Fruit fly (Drosophila melanogaster): ENCODE results near the gene Lar.

Gene Lar

dm6 chr2L:19572496-19573317, 13.7 kb upstream of the Lar start (continued):
- TF ChIP-seq CG4730 (GFP tag; IDR thresholded peaks at IDR 0.05) (0 out of 2 replicates have a peak, but pooled peaks have one; percentile 12), CG7372 (GFP tag; IDR thresholded peaks at IDR 0.05) (0 out of 2 replicates have a peak, but pooled peaks have one; percentile 6), kah (GFP tag; optimal IDR thresholded peaks at IDR 0.05) (no peak), Dfd (GFP tag; optimal IDR thresholded peaks at IDR 0.05) (no peak), zfh2 (GFP tag; optimal IDR thresholded peaks at IDR 0.05) (peak; percentile 52), CG33557 (GFP tag; optimal IDR thresholded peaks at IDR 0.05) (peak; percentile 27), TFAM (GFP tag; optimal IDR thresholded peaks at IDR 0.05) (no peak), maf-S (GFP tag; optimal IDR thresholded peaks at IDR 0.05) (peak; percentile 17), NC2α (GFP tag; optimal IDR thresholded peaks at IDR 0.05) (no peak), CG14667 (GFP tag; IDR thresholded peaks at IDR 0.05) (peak; percentile 43; the same call in 1 of the 2 replicates), Lhr (GFP tag; optimal IDR thresholded peaks at IDR 0.05) (no peak), CG12391 (tag; optimal IDR thresholded peaks at IDR 0.05) (peak; percentile 70), da (GFP tag; optimal IDR thresholded peaks at IDR 0.05) (no peak), CG15269 (tag; optimal IDR thresholded peaks at IDR 0.05) (peak; percentile 75), CG18619 (GFP tag; optimal IDR thresholded peaks at IDR 0.05) (peak; percentile 52), ham (GFP tag; IDR thresholded peaks at IDR 0.05) (no peak), Stat92E (GFP tag; optimal IDR thresholded peaks at IDR 0.05) (no peak), Oli (tag; optimal IDR thresholded peaks at IDR 0.05) (peak; percentile 63), CG13624 (GFP tag; optimal IDR thresholded peaks at IDR 0.05) (no peak), fd64A (GFP tag; optimal IDR thresholded peaks at IDR 0.05) (no peak), CG13894 (tag; optimal IDR thresholded peaks at IDR 0.05) (peak; percentile 79), CG7786 (GFP tag; optimal IDR thresholded peaks at IDR 0.05) (peak; percentile 54), sisA (GFP tag; IDR thresholded peaks at IDR 0.05) (peak; percentile 65), Xrp1 (GFP tag; IDR thresholded peaks at IDR 0.05) (peak; percentile 67; the same call in 1 of the 2 replicates), Doc2 (GFP tag; IDR thresholded peaks at IDR 0.05) (no peak), Mad (GFP tag; optimal IDR thresholded peaks at IDR 0.05) (peak; percentile 38), MBD-R2 (GFP tag; IDR thresholded peaks at IDR 0.05) (peak; percentile 46; the same call in 1 of the 2 replicates), CG8089 (GFP tag; optimal IDR thresholded peaks at IDR 0.05) (no peak), CG10565 (GFP tag; optimal IDR thresholded peaks at IDR 0.05) (no peak), luna (GFP tag; optimal IDR thresholded peaks at IDR 0.05) (no peak), ewg (GFP tag; optimal IDR thresholded peaks at IDR 0.05) (no peak), CG4424 (GFP tag; optimal IDR thresholded peaks at IDR 0.05) (peak; percentile 42), CG3838 (GFP tag; optimal IDR thresholded peaks at IDR 0.05) (no peak), CG12219 (GFP tag; optimal IDR thresholded peaks at IDR 0.05) (peak; percentile 53), CG32767 (GFP tag; IDR thresholded peaks at IDR 0.05) (peak; percentile 26; the same call in 1 of the 2 replicates), CG7357 (GFP tag; IDR thresholded peaks at IDR 0.05) (peak; percentile 53), CG4282 (GFP tag; optimal IDR thresholded peaks at IDR 0.05) (no peak), pb (GFP tag; optimal IDR thresholded peaks at IDR 0.05) (no peak), kay (GFP tag; optimal IDR thresholded peaks at IDR 0.05) (peak; percentile 19), her (GFP tag; optimal IDR thresholded peaks at IDR 0.05) (peak; percentile 16), tio (GFP tag; optimal IDR thresholded peaks at IDR 0.05) (peak; percentile 63), Dbx (GFP tag; IDR thresholded peaks at IDR 0.05) (peak; percentile 74; the same call in 1 of the 3 replicates), eyg (GFP tag; optimal IDR thresholded peaks at IDR 0.05) (no peak), Hr39 (optimal IDR thresholded peaks at IDR 0.05) (no peak)

Measured in whole organism, embryonic.